Worm (Caenorhabditis elegans): ENCODE measurements around the gene Y79H2A.12.
A peak's percentile ranks its signal among the peaks of the same experiment; 100 is the strongest.

Gene Y79H2A.12

DNA sequence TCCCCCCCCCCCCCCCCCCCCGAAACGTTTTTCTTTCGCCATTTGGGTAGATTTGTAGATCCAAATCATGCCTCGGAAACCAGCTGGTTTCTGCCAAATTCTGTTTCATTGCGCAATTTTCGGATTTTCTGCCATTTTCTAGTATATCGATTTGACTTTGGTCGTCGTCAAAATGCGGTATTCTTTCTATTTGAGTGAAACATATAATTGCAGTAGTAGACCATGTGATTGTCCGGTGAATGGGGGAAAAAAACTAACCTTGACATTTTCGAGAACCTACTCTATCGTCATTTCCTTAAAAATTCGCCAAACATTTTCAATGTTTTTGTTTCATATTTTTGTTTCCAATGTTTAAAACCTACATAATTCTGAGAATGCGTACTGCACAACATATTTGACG, 13.1 kb downstream of the Y79H2A.12 start (continued):
- TF ChIP-seq hpl-2 (GFP tag; optimal IDR thresholded peaks at IDR 0.05) = no peak
- TF ChIP-seq lin-15B (tag; optimal IDR thresholded peaks at IDR 0.05) = no peak
- no peak for TF ChIP-seq ama-1 (optimal IDR thresholded peaks at IDR 0.05)
- TF ChIP-seq efl-1 (optimal IDR thresholded peaks at IDR 0.05) = peak in 1 of 2 experiments; percentile 5
- no peak for TF ChIP-seq efl-1 (GFP tag; optimal IDR thresholded peaks at IDR 0.05 in 1 of 2)
- peak; percentile 70 for TF ChIP-seq blmp-1 (tag; optimal IDR thresholded peaks at IDR 0.05)
- TF ChIP-seq ceh-90 (tag; optimal IDR thresholded peaks at IDR 0.05) = no peak
- TF ChIP-seq dpl-1 (GFP tag; optimal IDR thresholded peaks at IDR 0.05) = no peak
- TF ChIP-seq pqm-1 (tag; optimal IDR thresholded peaks at IDR 0.05) = no peak
- TF ChIP-seq ces-1 (GFP tag; optimal IDR thresholded peaks at IDR 0.05) = no peak
- TF ChIP-seq lin-14 (GFP tag; optimal IDR thresholded peaks at IDR 0.05) = peak; percentile 51
- TF ChIP-seq fos-1 (tag; optimal IDR thresholded peaks at IDR 0.05) = no peak
- TF ChIP-seq nhr-76 (tag; optimal IDR thresholded peaks at IDR 0.05) = no peak

DNA sequence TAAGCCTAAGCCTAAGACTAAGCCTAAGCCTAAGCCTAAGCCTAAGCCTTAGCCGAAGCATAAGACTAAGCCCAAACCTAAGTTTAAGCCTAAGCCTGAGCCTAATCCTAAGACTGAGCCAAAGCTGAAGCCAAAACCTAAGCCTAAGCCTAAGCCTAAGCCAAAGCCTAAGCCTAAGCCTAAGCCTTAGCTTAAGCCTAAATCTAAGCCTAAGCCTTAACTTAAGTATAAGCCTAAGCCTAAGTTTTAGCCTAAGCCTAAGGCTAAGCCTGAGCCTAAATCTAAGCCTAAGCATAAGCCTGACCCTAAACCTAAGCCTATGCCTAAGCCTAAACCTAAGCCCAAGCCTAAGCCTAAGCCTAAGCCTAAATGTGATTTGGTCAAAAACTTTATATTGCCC, 13.5 kb downstream of the Y79H2A.12 start:
- TF ChIP-seq efl-1 (optimal IDR thresholded peaks at IDR 0.05) = no peak
- no peak for TF ChIP-seq efl-1 (GFP tag; optimal IDR thresholded peaks at IDR 0.05 in 1 of 2)
- TF ChIP-seq nhr-77 (tag; optimal IDR thresholded peaks at IDR 0.05) = no peak
- TF ChIP-seq lin-35 (GFP tag; optimal IDR thresholded peaks at IDR 0.05) = no peak
- no peak for TF ChIP-seq mef-2 (tag; optimal IDR thresholded peaks at IDR 0.05)
- no peak for TF ChIP-seq dpl-1 (GFP tag; optimal IDR thresholded peaks at IDR 0.05)
- TF ChIP-seq nhr-28 (tag; optimal IDR thresholded peaks at IDR 0.05) = no peak
- TF ChIP-seq egl-27 (tag; optimal IDR thresholded peaks at IDR 0.05) = no peak
- no peak for TF ChIP-seq snpc-4 (tag; optimal IDR thresholded peaks at IDR 0.05)
- no peak for TF ChIP-seq unc-30 (tag; optimal IDR thresholded peaks at IDR 0.05)
- TF ChIP-seq nhr-11 (tag; optimal IDR thresholded peaks at IDR 0.05) = no peak
- no peak for TF ChIP-seq unc-86 (tag; optimal IDR thresholded peaks at IDR 0.05)
- no peak for TF ChIP-seq nhr-71 (tag; optimal IDR thresholded peaks at IDR 0.05)
- TF ChIP-seq nhr-47 (tag; optimal IDR thresholded peaks at IDR 0.05) = no peak
- no peak for TF ChIP-seq nhr-20 (tag; optimal IDR thresholded peaks at IDR 0.05)

DNA sequence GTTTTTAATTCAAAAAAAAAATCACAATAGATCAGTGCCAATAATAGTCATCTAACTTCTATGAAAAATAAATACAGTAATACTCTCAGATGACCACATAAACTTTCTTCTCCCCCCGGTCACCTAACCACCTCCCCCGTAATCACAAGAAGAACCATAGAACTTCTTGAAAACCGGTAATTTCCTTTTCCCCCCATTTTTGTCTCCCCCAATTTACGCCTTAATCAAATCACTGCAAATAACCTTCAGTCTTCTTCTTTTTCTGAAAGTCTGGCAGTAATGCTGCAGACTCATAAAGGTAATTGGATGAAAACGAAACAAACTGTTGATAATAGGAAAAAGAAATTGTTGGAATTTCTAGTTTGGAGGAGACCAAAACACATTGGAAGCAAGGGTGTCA, 14.2 kb downstream of the Y79H2A.12 start:
- TF ChIP-seq nhr-71 (tag; optimal IDR thresholded peaks at IDR 0.05) (peak; percentile 26), ceh-8 (GFP tag; optimal IDR thresholded peaks at IDR 0.05) (no peak), blmp-1 (tag; optimal IDR thresholded peaks at IDR 0.05) (peak; percentile 64), ets-5 (GFP tag; IDR thresholded peaks at IDR 0.05) (no peak), dsc-1 (tag; optimal IDR thresholded peaks at IDR 0.05) (no peak), grh-1 (GFP tag; IDR thresholded peaks at IDR 0.05) (peak; percentile 65), nhr-12 (tag; optimal IDR thresholded peaks at IDR 0.05) (no peak), pax-3 (tag; optimal IDR thresholded peaks at IDR 0.05) (no peak), ces-1 (GFP tag; optimal IDR thresholded peaks at IDR 0.05) (no peak), snu-23 (GFP tag; optimal IDR thresholded peaks at IDR 0.05) (peak; percentile 33), rnt-1 (tag; optimal IDR thresholded peaks at IDR 0.05) (no peak), Y116A8C.19 (tag; optimal IDR thresholded peaks at IDR 0.05; ENCODE audit: borderline replicate concordance) (no peak), mef-2 (tag; optimal IDR thresholded peaks at IDR 0.05) (no peak), aha-1 (tag; optimal IDR thresholded peaks at IDR 0.05) (no peak), unc-130 (tag; optimal IDR thresholded peaks at IDR 0.05) (peak; percentile 17), lin-35 (GFP tag; optimal IDR thresholded peaks at IDR 0.05) (peak in 1 of 2 experiments; percentile 38), nhr-20 (tag; optimal IDR thresholded peaks at IDR 0.05) (peak; percentile 28), nhr-84 (tag; optimal IDR thresholded peaks at IDR 0.05) (no peak), jun-1 (tag; optimal IDR thresholded peaks at IDR 0.05) (no peak), nhr-90 (tag; optimal IDR thresholded peaks at IDR 0.05; ENCODE audit: poor library complexity) (no peak), pag-3 (tag; optimal IDR thresholded peaks at IDR 0.05; ENCODE audit: borderline replicate concordance, insufficient read depth) (no peak), nhr-28 (tag; optimal IDR thresholded peaks at IDR 0.05) (no peak), sptf-1 (tag; optimal IDR thresholded peaks at IDR 0.05) (no peak), lin-39 (tag; optimal IDR thresholded peaks at IDR 0.05) (no peak), fkh-10 (GFP tag; optimal IDR thresholded peaks at IDR 0.05) (no peak), zag-1 (tag; optimal IDR thresholded peaks at IDR 0.05) (no peak), ama-1 (optimal IDR thresholded peaks at IDR 0.05) (no peak), efl-1 (optimal IDR thresholded peaks at IDR 0.05) (no peak), efl-1 (GFP tag; optimal IDR thresholded peaks at IDR 0.05 in 1 of 2) (peak in 1 of 2 experiments; percentile 75), sox-4 (tag; optimal IDR thresholded peaks at IDR 0.05) (no peak), isw-1 (GFP tag; IDR thresholded peaks at IDR 0.05) (no peak), lin-15B (tag; optimal IDR thresholded peaks at IDR 0.05) (no peak), snpc-4 (tag; optimal IDR thresholded peaks at IDR 0.05) (no peak), swsn-7 (tag; optimal IDR thresholded peaks at IDR 0.05) (no peak), fos-1 (tag; optimal IDR thresholded peaks at IDR 0.05) (no peak), aly-2 (tag; optimal IDR thresholded peaks at IDR 0.05) (no peak), lsy-2 (tag; optimal IDR thresholded peaks at IDR 0.05) (peak in 1 of 2 experiments; percentile 55), nhr-47 (tag; optimal IDR thresholded peaks at IDR 0.05) (no peak)
